Fruit fly (Drosophila melanogaster) whole organism, larva: ENCODE results near the gene dnd.

Experiments used
- noc ChIP-seq: fragments of 200-800 bp; sonication (Bioruptor generic); optimal IDR thresholded peaks from 3 replicates; lab custom pipeline; 2019; ENCODE audit warnings: missing biosample characterization, mild to moderate bottlenecking, missing genetic modification characterization, moderate library complexity

dnd gene

DNA sequence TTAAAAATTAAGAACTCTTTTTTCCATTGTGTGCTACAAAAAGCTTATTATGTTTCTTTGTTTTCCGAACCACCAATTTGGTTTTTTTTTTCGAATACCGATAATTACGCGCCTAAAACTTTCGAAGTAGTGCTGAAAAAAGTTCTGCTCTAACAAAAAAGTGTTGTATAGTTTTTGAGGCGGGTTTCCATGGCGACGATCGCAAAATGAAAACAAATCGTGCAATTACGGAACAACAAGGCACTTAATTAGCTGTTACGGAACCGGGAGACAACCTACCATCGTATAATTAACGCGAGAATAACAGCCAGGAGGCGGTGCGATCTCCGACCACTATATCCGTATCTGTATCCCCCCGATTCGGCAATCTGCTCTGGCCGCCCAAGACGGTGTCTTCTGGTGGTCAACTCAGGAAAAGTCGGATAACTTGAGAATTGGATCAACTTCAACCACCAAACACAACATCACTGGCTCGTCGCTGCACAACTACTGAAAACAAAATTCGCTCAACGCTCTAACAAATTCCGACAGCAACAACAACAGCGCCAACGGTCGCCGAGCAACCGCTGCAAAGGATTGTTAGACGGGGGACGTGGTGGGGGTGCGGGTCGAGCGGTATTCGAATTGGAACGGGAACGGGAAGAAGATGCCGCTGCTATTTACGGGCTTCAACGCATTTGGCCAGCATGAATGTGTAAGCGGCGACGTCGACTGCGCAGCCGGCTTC is at the start of gene dnd, which contains the start of gene CG6678:
TSS of gene dnd (minus strand) at position 495 of the 727 bp plus-strand sequence.
TSS of gene CG6678 (plus strand) at position 169 of the 727 bp plus-strand sequence.
- no peak for TF ChIP-seq noc

DNA sequence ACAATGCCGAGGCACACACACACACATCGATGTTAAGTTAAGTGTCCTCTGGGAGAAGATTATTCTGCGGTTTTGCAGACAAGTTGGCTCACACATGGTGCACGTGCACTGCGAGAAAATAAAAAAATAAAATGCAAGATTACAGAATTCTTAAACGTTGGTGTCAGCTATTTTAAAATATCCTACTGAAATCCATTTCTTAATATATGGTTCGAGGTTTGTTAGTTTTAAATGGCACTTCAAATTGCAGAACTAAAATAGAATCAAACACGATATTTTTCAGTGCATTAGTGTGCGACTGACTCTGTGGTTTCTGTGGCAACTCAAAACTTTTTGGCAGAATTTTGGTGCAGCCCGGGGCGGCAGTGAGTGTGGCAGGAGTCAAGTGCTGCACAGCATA is 48.0 kb upstream of the dnd start:
- TF ChIP-seq noc: no peak

- no peak for TF ChIP-seq noc
Measured at dm6 chr3R:21933952-21934351, 46.8 kb upstream of the dnd start.

DNA sequence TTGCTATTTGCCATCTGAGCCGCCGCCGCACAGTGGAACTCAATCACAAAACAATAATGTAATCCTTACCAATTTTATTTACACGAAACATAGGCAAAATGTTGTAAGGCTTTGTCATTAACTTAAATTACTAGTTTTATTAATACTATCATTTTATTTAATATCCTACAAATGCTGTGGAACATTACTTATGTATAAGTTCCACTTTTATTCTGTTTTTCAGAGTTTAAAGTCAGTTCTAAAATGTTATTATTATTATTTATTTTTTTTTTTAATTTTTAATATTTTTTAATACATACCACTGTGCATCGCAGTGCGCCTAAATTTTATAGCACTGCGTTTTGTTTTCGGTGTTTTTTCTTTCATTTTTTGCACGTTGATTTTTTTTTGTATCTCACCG is 44.2 kb upstream of the dnd start:
- no peak for TF ChIP-seq noc

dm6 chr3R:21928214-21928613 is 41.1 kb upstream of the dnd start:
- no peak for TF ChIP-seq noc

DNA sequence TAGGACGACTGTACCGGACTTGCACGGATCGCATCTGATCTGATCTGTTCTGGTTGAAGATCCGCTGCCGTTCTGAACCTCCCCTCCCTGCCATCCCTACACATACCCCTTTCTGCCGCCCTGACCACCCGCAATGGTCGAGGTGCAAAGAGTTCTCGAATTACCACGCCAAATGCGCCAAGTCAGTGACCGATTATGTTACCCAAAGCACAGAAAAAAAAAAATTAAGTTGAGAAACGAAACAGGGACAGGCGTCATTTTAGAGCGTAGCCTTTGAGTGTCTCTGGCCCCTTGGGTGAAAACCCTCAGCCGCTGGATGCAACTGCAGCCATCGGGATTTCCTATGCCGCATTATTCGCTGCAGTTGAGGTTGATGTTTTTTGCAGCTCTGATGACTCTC is 36.6 kb upstream of the dnd start:
- no peak for TF ChIP-seq noc

dm6 chr3R:21922674-21923323 is 35.6 kb upstream of the dnd start:
- TF ChIP-seq noc: no peak

dm6 chr3R:21922244-21922643 is 35.1 kb upstream of the dnd start:
- no peak for TF ChIP-seq noc

dm6 chr3R:21921363-21922208 is 34.4 kb upstream of the dnd start:
- TF ChIP-seq noc: no peak

dm6 chr3R:21920495-21920894 is 33.3 kb upstream of the dnd start:
- no peak for TF ChIP-seq noc

DNA sequence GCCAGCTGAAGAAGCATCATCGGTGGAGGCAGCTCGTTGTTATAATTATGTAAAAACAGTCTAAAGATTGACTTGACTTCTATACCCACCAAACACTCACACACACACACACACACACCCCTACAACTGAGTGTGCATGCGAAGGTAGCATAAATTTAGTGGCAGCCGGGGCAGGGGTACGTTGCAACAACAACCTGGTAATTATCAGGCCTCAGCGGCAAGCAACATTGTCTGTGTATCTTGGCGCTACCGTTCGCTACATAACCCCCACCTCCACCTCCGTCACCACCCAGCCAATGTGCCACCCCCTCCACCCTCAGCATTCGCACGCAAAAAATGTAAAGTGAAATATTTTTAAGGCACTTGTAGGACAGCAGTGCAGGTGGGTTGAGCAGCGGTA is 29.8 kb upstream of the dnd start:
- no peak for TF ChIP-seq noc

DNA sequence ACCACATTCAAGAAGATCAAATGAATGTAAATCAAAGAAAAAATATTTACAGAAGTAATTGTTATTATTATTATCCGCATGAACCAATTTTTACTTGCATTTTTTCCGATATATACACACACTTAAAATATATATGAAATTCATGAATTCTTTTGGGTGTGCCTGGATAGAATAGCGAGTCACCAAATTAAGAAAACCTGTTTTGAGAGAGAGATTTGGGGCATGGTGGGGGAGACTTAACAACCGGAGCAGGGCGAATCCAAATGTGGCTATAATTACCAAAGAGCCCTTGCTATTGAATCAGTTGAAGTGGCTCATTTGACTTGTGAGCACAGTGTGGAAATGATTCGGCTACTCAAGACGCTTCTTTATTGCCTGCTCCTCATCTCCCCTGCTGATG is 26.3 kb upstream of the dnd start, which contains the start of gene Qsox2:
TSS of gene Qsox2 (plus strand) at position 301 of the 400 bp plus-strand sequence.
- no peak for TF ChIP-seq noc

DNA sequence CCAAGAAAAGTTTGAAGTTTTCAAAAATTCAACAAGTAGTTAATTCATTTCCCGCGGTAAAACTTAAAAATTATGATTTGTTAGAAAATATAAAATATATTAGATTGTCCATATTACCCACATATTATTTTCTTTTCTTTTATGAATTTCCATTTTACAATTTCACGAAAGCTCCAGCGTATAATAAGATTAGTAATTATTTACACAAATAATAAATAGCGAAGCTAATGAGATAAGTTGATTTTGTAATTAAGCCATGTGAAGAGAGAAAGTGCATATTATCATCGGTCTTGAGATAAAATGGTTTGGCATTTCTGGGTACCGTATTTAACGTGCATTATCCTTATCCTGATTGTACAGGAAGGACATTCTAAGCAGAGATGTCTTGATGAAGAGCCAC is 24.4 kb upstream of the dnd start, which contains the start of gene Qsox3:
TSS of gene Qsox3 (plus strand) at position 301 of the 400 bp plus-strand sequence.
- TF ChIP-seq noc: no peak

dm6 chr3R:21906867-21907266 is 19.7 kb upstream of the dnd start:
- no peak for TF ChIP-seq noc

- no peak for TF ChIP-seq noc
Measured at dm6 chr3R:21905615-21906014, 18.5 kb upstream of the dnd start.

- no peak for TF ChIP-seq noc
Measured at dm6 chr3R:21904345-21904744, 17.2 kb upstream of the dnd start.

DNA sequence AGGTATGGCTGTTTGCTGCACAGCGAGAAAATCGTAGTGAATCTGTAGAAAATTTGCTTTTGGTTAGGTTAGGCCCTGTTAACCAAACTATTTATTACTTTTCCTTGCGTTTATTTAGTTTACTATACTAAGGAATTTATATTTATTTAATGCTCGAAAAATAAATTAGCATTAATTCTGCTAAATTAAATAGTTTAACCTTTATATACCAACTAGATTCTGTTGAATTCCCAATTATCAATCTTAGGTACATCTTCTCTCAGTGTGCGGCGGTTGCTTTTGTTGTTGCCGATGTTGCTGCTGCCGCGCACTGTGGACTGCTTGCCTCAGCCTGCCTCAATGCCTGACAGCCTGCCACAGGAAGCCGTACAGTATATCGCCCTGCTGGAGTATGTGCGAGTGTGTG is 12.0 kb upstream of the dnd start:
- TF ChIP-seq noc: no peak
